1 fruit fly cellular context compared by ENCODE assay signal in the genomic region with DNA sequence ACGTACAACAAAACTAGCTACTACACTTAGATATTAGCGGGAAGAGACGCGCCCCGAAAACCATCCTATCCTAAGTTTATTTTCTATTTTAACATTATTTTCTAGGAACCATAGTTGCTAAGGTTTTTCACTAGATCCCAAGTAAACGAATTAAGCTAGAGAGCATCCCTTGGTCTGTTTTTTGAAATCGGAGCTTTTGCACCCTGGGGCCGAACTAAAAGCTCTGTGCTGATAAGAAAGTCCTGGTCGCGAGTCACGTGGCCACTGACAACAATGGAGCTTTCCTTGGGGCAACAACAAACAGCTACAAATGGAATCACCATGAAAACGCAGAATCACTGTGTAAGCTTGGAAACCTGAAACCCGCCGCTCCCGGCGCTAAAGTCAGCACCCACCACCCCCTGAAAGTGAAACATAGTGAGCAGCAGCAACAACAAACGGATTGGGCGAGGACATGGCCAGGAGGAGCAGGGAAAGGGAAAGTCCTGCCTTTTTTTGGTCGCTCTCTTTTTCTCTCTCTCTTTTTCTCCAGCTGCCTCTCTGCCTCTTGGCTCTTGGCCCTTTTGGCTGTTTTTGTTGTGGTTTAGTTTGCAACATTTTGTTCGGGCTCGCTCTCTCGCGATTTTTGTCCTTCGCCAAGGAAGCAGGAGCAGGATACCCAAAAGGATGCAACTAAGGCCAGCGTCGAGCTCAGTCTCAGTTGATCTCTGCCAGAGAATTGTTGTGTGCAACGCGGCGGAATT.
TF ChIP-seq lines count a peak whose summit lies in the region.

A gene (plus strand): TSS at position 693 of the 743 bp plus-strand sequence.

TF ChIP-seq in whole organism, embryonic, 481 proteins besides CTCF, POLR2A, EP300 and RAD21 (continued from another document):
- TF ChIP-seq tup (GFP tag; optimal IDR thresholded peaks at IDR 0.05; lab: Kevin White, UChicago) (no peak), BEAF-32 (GFP tag; optimal IDR thresholded peaks at IDR 0.05; lab: Kevin White, UChicago) (no peak), CG16863 (GFP tag; optimal IDR thresholded peaks at IDR 0.05; lab: Kevin White, UChicago) (no peak), CG6654 (GFP tag; optimal IDR thresholded peaks at IDR 0.05; lab: Kevin White, UChicago) (no peak), hkb (optimal IDR thresholded peaks at IDR 0.05; lab: Kevin White, UChicago) (no peak), hkb (GFP tag; IDR thresholded peaks at IDR 0.05; lab: Robert Waterston, UW) (no peak), Trl (optimal IDR thresholded peaks at IDR 0.05; lab: Kevin White, UChicago) (peak; percentile 53 to 76), Trl (GFP tag; optimal IDR thresholded peaks at IDR 0.05; lab: Kevin White, UChicago) (no peak), CG9609 (GFP tag; optimal IDR thresholded peaks at IDR 0.05; lab: Kevin White, UChicago) (no peak), lbe (GFP tag; optimal IDR thresholded peaks at IDR 0.05; lab: Kevin White, UChicago) (no peak), CG2678 (tag; optimal IDR thresholded peaks at IDR 0.05; lab: Kevin White, UChicago) (no peak), Adf1 (GFP tag; IDR thresholded peaks at IDR 0.05; lab: Robert Waterston, UW) (peak; percentile 35; the same call in 1 of the 2 replicates), knrl (GFP tag; IDR thresholded peaks at IDR 0.05; lab: Robert Waterston, UW; ENCODE audit: partially characterized antibody) (no peak), Atf-2 (GFP tag; optimal IDR thresholded peaks at IDR 0.05; lab: Kevin White, UChicago) (no peak), slou (GFP tag; optimal IDR thresholded peaks at IDR 0.05; lab: Kevin White, UChicago) (no peak), Rfx (GFP tag; IDR thresholded peaks at IDR 0.05; lab: Robert Waterston, UW) (peak; percentile 42; the same call in 1 of the 2 replicates), CG14860 (GFP tag; IDR thresholded peaks at IDR 0.05; lab: Robert Waterston, UW; ENCODE audit: partially characterized antibody) (no peak), Doc3 (GFP tag; IDR thresholded peaks at IDR 0.05; lab: Robert Waterston, UW; ENCODE audit: partially characterized antibody) (no peak), lov (optimal IDR thresholded peaks at IDR 0.05; lab: Kevin White, UChicago) (no peak), lov (GFP tag; IDR thresholded peaks at IDR 0.05; lab: Robert Waterston, UW) (no peak), Gsc (GFP tag; IDR thresholded peaks at IDR 0.05; lab: Robert Waterston, UW) (no peak), zen2 (GFP tag; IDR thresholded peaks at IDR 0.05; lab: Robert Waterston, UW; ENCODE audit: partially characterized antibody) (no peak), Nf-YB (GFP tag; optimal IDR thresholded peaks at IDR 0.05; lab: Kevin White, UChicago) (no peak), CG15514 (GFP tag; optimal IDR thresholded peaks at IDR 0.05; lab: Kevin White, UChicago) (peak; percentile 2), Med (GFP tag; lab: Kevin White, UChicago) (peak; percentile 41), Sry-δ (GFP tag; optimal IDR thresholded peaks at IDR 0.05; lab: Kevin White, UChicago) (no peak), sc (optimal IDR thresholded peaks at IDR 0.05; lab: Kevin White, UChicago) (no peak), sc (GFP tag; optimal IDR thresholded peaks at IDR 0.05; lab: Kevin White, UChicago) (no peak), tna (GFP tag; IDR thresholded peaks at IDR 0.05; lab: Robert Waterston, UW; ENCODE audit: partially characterized antibody) (no peak), dimm (GFP tag; IDR thresholded peaks at IDR 0.05; lab: Robert Waterston, UW) (no peak), HHEX (GFP tag; optimal IDR thresholded peaks at IDR 0.05; lab: Kevin White, UChicago) (no peak), CG11093 (GFP tag; IDR thresholded peaks at IDR 0.05; lab: Robert Waterston, UW) (no peak), Sry-β (GFP tag; optimal IDR thresholded peaks at IDR 0.05; lab: Kevin White, UChicago) (no peak), run (tag; optimal IDR thresholded peaks at IDR 0.05; lab: Kevin White, UChicago) (no peak), CG12391 (tag; optimal IDR thresholded peaks at IDR 0.05; lab: Kevin White, UChicago) (no peak), grn (GFP tag; optimal IDR thresholded peaks at IDR 0.05; lab: Kevin White, UChicago) (no peak), Usf (GFP tag; optimal IDR thresholded peaks at IDR 0.05; lab: Kevin White, UChicago) (no peak), CG14441 (GFP tag; IDR thresholded peaks at IDR 0.05; lab: Robert Waterston, UW) (no peak), pan (optimal IDR thresholded peaks at IDR 0.05; lab: Kevin White, UChicago) (no peak), pan (GFP tag; optimal IDR thresholded peaks at IDR 0.05 in 1 of 2, IDR thresholded peaks at IDR 0.05 in 1 of 2) (no peak), CG7745 (tag; optimal IDR thresholded peaks at IDR 0.05; lab: Kevin White, UChicago) (no peak), CG12744 (GFP tag; optimal IDR thresholded peaks at IDR 0.05; lab: Kevin White, UChicago) (no peak), crol (GFP tag; IDR thresholded peaks at IDR 0.05; lab: Robert Waterston, UW) (peak; percentile 89), CG3407 (GFP tag; optimal IDR thresholded peaks at IDR 0.05; lab: Kevin White, UChicago) (no peak), sisA (GFP tag; IDR thresholded peaks at IDR 0.05; lab: Robert Waterston, UW) (no peak), CG2712 (tag; optimal IDR thresholded peaks at IDR 0.05; lab: Kevin White, UChicago) (no peak), dpn (GFP tag; optimal IDR thresholded peaks at IDR 0.05; lab: Kevin White, UChicago) (no peak), HLH54F (GFP tag; optimal IDR thresholded peaks at IDR 0.05; lab: Kevin White, UChicago) (no peak), chinmo (GFP tag; IDR thresholded peaks at IDR 0.05; lab: Robert Waterston, UW; ENCODE audit: partially characterized antibody) (peak; percentile 81; the same call in 2 of the 4 replicates), pita (GFP tag; optimal IDR thresholded peaks at IDR 0.05; lab: Kevin White, UChicago) (no peak), prd (optimal IDR thresholded peaks at IDR 0.05; lab: Kevin White, UChicago) (no peak), prd (GFP tag; IDR thresholded peaks at IDR 0.05; lab: Robert Waterston, UW) (no peak), crc (GFP tag; optimal IDR thresholded peaks at IDR 0.05; lab: Kevin White, UChicago) (no peak), dati (GFP tag; IDR thresholded peaks at IDR 0.05; lab: Robert Waterston, UW) (no peak), jing (GFP tag; optimal IDR thresholded peaks at IDR 0.05; lab: Kevin White, UChicago) (no peak), CG1647 (GFP tag; optimal IDR thresholded peaks at IDR 0.05; lab: Kevin White, UChicago) (no peak), seq (GFP tag; IDR thresholded peaks at IDR 0.05; lab: Robert Waterston, UW) (peak; percentile 66; the same call in 1 of the 2 replicates), ham (GFP tag; IDR thresholded peaks at IDR 0.05; lab: Robert Waterston, UW) (no peak), unc-4 (GFP tag; IDR thresholded peaks at IDR 0.05; lab: Robert Waterston, UW; ENCODE audit: partially characterized antibody) (0 out of 2 replicates have a peak, but pooled peaks have one; percentile 16), E2f2 (GFP tag; IDR thresholded peaks at IDR 0.05; lab: Robert Waterston, UW) (0 out of 2 replicates have a peak, but pooled peaks have one; percentile 8), aop (GFP tag; IDR thresholded peaks at IDR 0.05; lab: Robert Waterston, UW) (no peak), Lpt (GFP tag; optimal IDR thresholded peaks at IDR 0.05; lab: Kevin White, UChicago) (no peak), fu2 (GFP tag; optimal IDR thresholded peaks at IDR 0.05; lab: Kevin White, UChicago) (no peak), CG11456 (GFP tag; IDR thresholded peaks at IDR 0.05; lab: Robert Waterston, UW) (no peak), ssp (GFP tag; IDR thresholded peaks at IDR 0.05; lab: Robert Waterston, UW) (no peak), CG9876 (GFP tag; optimal IDR thresholded peaks at IDR 0.05; lab: Kevin White, UChicago) (no peak), gsb (GFP tag; IDR thresholded peaks at IDR 0.05; lab: Robert Waterston, UW) (no peak), Deaf1 (tag; optimal IDR thresholded peaks at IDR 0.05; lab: Kevin White, UChicago) (peak; percentile 41), mam (GFP tag; optimal IDR thresholded peaks at IDR 0.05; lab: Kevin White, UChicago) (no peak), CG12104 (GFP tag; optimal IDR thresholded peaks at IDR 0.05; lab: Kevin White, UChicago) (no peak), luna (GFP tag; optimal IDR thresholded peaks at IDR 0.05; lab: Kevin White, UChicago) (no peak), sqz (GFP tag; optimal IDR thresholded peaks at IDR 0.05; lab: Kevin White, UChicago) (no peak), CG14667 (GFP tag; IDR thresholded peaks at IDR 0.05; lab: Robert Waterston, UW) (no peak), CG4707 (GFP tag; optimal IDR thresholded peaks at IDR 0.05; lab: Kevin White, UChicago) (no peak), CG2875 (GFP tag; optimal IDR thresholded peaks at IDR 0.05; lab: Kevin White, UChicago) (no peak), danr (GFP tag; IDR thresholded peaks at IDR 0.05; lab: Robert Waterston, UW) (no peak), CG1233 (GFP tag; optimal IDR thresholded peaks at IDR 0.05; lab: Kevin White, UChicago) (no peak), CG4730 (GFP tag; IDR thresholded peaks at IDR 0.05; lab: Robert Waterston, UW) (no peak), Doc2 (GFP tag; IDR thresholded peaks at IDR 0.05; lab: Robert Waterston, UW) (no peak), unpg (GFP tag; optimal IDR thresholded peaks at IDR 0.05; lab: Kevin White, UChicago) (no peak), ewg (GFP tag; optimal IDR thresholded peaks at IDR 0.05; lab: Kevin White, UChicago) (peak; percentile 22), CG17359 (tag; optimal IDR thresholded peaks at IDR 0.05; lab: Kevin White, UChicago) (no peak), CG7987 (GFP tag; optimal IDR thresholded peaks at IDR 0.05; lab: Kevin White, UChicago) (no peak), Hr39 (optimal IDR thresholded peaks at IDR 0.05; lab: Kevin White, UChicago) (peak; percentile 28), HLHmδ (GFP tag; optimal IDR thresholded peaks at IDR 0.05; lab: Kevin White, UChicago) (no peak), pros (GFP tag; optimal IDR thresholded peaks at IDR 0.05; lab: Kevin White, UChicago) (no peak), Xrp1 (GFP tag; IDR thresholded peaks at IDR 0.05; lab: Robert Waterston, UW) (no peak), CG12769 (tag; optimal IDR thresholded peaks at IDR 0.05; lab: Kevin White, UChicago) (no peak), abd-A (tag; optimal IDR thresholded peaks at IDR 0.05; lab: Kevin White, UChicago) (peak; percentile 21), dysf (GFP tag; IDR thresholded peaks at IDR 0.05; lab: Robert Waterston, UW) (no peak), chm (GFP tag; IDR thresholded peaks at IDR 0.05; lab: Robert Waterston, UW) (0 out of 2 replicates have a peak, but pooled peaks have one; percentile 35), CG14710 (tag; optimal IDR thresholded peaks at IDR 0.05; lab: Kevin White, UChicago) (no peak), cwo (GFP tag; optimal IDR thresholded peaks at IDR 0.05; lab: Kevin White, UChicago) (peak; percentile 67), CG17912 (GFP tag; optimal IDR thresholded peaks at IDR 0.05; lab: Kevin White, UChicago) (no peak)
